Fruit fly (Drosophila melanogaster) Kc167 (cell line): ENCODE data around the gene CG13643.

ENCODE experiments used
- h ChIP-seq: fragments of >200 bp; optimal IDR thresholded peaks from 3 replicates; lab custom pipeline; 2018; ENCODE audit warnings: missing external identifiers
- psq ChIP-seq: fragments of >200 bp; optimal IDR thresholded peaks from 2 replicates; lab custom pipeline; 2017; ENCODE audit warnings: missing external identifiers

DNA sequence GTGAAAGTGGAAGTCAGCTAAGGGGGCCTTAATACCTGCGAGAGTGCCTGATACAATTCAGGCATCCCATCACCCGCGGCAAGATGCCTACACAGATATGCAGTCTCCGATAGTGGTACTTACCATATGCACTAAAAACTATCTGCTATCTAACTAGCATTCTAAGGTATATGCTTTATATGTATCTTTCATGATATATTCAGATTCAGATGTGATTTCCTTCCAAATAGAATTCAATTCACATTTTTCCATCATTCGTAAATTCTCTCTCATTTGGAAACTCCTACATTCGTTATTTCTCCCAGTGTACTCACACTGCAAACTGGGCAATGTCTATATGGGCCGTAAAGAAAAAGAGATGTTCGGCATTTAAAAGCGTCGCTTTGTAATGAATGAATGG lies 19.3 kb downstream of the CG13643 start:
- TF ChIP-seq h (no peak), psq (lab: Kevin White, UChicago) (no peak)
